Fruit fly (Drosophila melanogaster) whole organism, prepupa: ENCODE data around the gene CG5103.

Source experiments
- CG10631 ChIP-seq: fragments of 200-800 bp; sonication (Bioruptor generic); optimal IDR thresholded peaks from 2 replicates; lab custom pipeline; 2016; ENCODE audit warnings: missing biosample characterization, missing genetic modification characterization
- CG11762 ChIP-seq: fragments of 200-800 bp; sonication (Bioruptor generic); optimal IDR thresholded peaks from 3 replicates; lab custom pipeline; 2016; ENCODE audit warnings: missing biosample characterization, missing genetic modification characterization; ENCODE audit not compliant: insufficient read depth
- CG6792 ChIP-seq: fragments of 200-800 bp; sonication (Bioruptor generic); optimal IDR thresholded peaks from 3 replicates; lab custom pipeline; 2016; ENCODE audit warnings: missing biosample characterization, missing genetic modification characterization
- CG6854 ChIP-seq: fragments of 200-800 bp; sonication (Bioruptor generic); optimal IDR thresholded peaks from 2 replicates; lab custom pipeline; 2017; ENCODE audit warnings: missing biosample characterization, mild to moderate bottlenecking, missing genetic modification characterization
- eg ChIP-seq: fragments of 200-800 bp; sonication (Bioruptor generic); IDR thresholded peaks from 3 replicates; pipeline ENCODE4 v1.3.6; 2022; ENCODE audit warnings: missing biosample characterization, missing genetic modification characterization

dm6 chr3L:18272321-18273054 lies 21.6 kb downstream of the CG5103 start:
- TF ChIP-seq CG6792 (GFP tag; lab: Kevin White, UChicago): no peak
- TF ChIP-seq eg (GFP tag; lab: Robert Waterston, UW): no peak
- TF ChIP-seq CG11762 (GFP tag; lab: Kevin White, UChicago): no peak
- TF ChIP-seq CG6854 (GFP tag; lab: Kevin White, UChicago): no peak
- TF ChIP-seq CG10631 (GFP tag; lab: Kevin White, UChicago): no peak
